Fruit fly (Drosophila melanogaster): ENCODE data around the gene CG45073.

DNA sequence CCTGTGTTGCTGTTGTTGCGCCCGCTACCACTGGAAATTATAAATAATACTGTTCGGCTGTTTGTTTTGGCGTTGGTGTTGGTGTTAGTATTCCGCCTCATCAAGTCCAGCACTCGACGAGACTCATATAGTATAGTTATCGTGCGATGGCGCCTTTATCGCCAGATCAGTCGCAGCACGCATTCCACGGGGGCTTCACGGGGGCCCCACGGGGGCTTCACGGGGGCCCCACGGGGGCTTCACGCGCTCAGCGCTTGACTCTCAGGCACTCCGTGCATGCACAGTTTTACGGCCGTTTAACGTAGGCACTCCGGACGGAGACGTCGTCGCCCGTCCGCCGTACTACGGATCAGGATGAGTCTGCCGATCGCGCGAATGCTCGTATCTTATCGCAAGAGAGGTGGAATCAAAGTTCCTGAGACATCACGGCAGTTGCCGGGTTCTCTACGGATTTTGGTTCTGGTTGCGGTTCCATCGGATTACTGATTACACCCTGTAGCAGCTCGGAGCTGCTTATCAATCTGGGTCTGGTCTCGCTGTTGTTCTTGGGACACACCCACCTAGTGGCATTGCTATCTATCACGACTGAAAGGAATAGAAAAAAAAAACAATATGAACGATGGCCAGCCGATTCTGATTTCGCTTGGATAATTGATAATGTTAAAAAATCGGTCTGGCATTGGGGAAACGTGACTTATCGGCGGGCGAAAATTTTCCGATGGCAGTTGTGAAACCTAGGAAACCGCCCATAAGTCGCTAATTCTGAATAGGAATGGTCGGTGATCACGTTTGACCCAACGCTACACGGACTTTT lies 21.5 kb downstream of the CG45073 start:
- TF ChIP-seq ttk (optimal IDR thresholded peaks at IDR 0.05) (no peak), Sin3A (optimal IDR thresholded peaks at IDR 0.05) (no peak), h (optimal IDR thresholded peaks at IDR 0.05) (no peak), psq (optimal IDR thresholded peaks at IDR 0.05) (no peak)
